Worm (Caenorhabditis elegans) whole organism, L1 larva: ENCODE data around the gene set-3.

Source experiments
- C16A3.4 ChIP-seq: fragments of 150-350 bp; optimal IDR thresholded peaks from 2 replicates; lab custom pipeline; 2014; ENCODE audit warnings: missing biosample characterization, missing genetic modification characterization
- C34B4.2 ChIP-seq: sonication (generic microtip); optimal IDR thresholded peaks from 2 replicates; lab custom pipeline; 2017; ENCODE audit warnings: mild to moderate bottlenecking, missing genetic modification characterization, missing compliant biosample characterization
- Y116A8C.19 ChIP-seq: sonication (generic microtip); optimal IDR thresholded peaks from 2 replicates; lab custom pipeline; 2016; ENCODE audit warnings: missing compliant biosample characterization, missing genetic modification characterization, borderline replicate concordance
- ama-1 ChIP-seq: fragments of 150-350 bp; optimal IDR thresholded peaks from 2 replicates; lab custom pipeline; 2014
- blmp-1 ChIP-seq: fragments of 150-350 bp; optimal IDR thresholded peaks from 2 replicates; lab custom pipeline; 2014; ENCODE audit warnings: missing biosample characterization, missing genetic modification characterization
- ceh-63 ChIP-seq: fragments of 200-800 bp; sonication (Bioruptor generic); optimal IDR thresholded peaks from 2 replicates; lab custom pipeline; 2018; ENCODE audit warnings: mild to moderate bottlenecking, missing genetic modification characterization, missing compliant biosample characterization
- ceh-8 ChIP-seq: fragments of 200-800 bp; sonication (Bioruptor generic); optimal IDR thresholded peaks from 2 replicates; lab custom pipeline; 2018; ENCODE audit warnings: mild to moderate bottlenecking, missing genetic modification characterization, moderate library complexity, missing compliant biosample characterization
- ceh-82 ChIP-seq, 3 experiments: fragments of 150-350 bp in 1 of 3; sonication (generic microtip) in 2 of 3; optimal IDR thresholded peaks; 2 replicates each; lab custom pipeline; 2014 to 2017; ENCODE audit warnings: missing biosample characterization in 3 of 3, missing genetic modification characterization in 3 of 3
- ceh-90 ChIP-seq: sonication (generic microtip); optimal IDR thresholded peaks from 2 replicates; lab custom pipeline; 2016; ENCODE audit warnings: missing genetic modification characterization, missing compliant biosample characterization
- dpl-1 ChIP-seq, 3 experiments: fragments of 150-350 bp in 2 of 3; sonication (generic microtip) in 1 of 3; optimal IDR thresholded peaks; 2 replicates each; lab custom pipeline; 2014 to 2017; ENCODE audit warnings: missing biosample characterization in 3 of 3, missing genetic modification characterization in 3 of 3, missing genetic modification reagents in 3 of 3
- dsc-1 ChIP-seq: sonication (generic microtip); optimal IDR thresholded peaks from 2 replicates; lab custom pipeline; 2016; ENCODE audit warnings: mild to moderate bottlenecking, missing genetic modification characterization, missing compliant biosample characterization
- egl-27 ChIP-seq, 2 experiments: fragments of 150-350 bp in 1 of 2; sonication (generic microtip); optimal IDR thresholded peaks; 3 replicates each; lab custom pipeline; 2017 to 2018; ENCODE audit warnings: missing biosample characterization in 2 of 2, missing genetic modification characterization in 2 of 2, missing genetic modification reagents in 2 of 2
- elt-3 ChIP-seq, 6 experiments: fragments of 150-350 bp in 1 of 6; sonication (generic microtip); optimal IDR thresholded peaks; 2 replicates each; lab custom pipeline; 2017 to 2018; ENCODE audit warnings: missing biosample characterization in 6 of 6, missing genetic modification characterization in 6 of 6, inconsistent platforms in 1 of 6
- hpl-2 ChIP-seq: fragments of 150-350 bp; optimal IDR thresholded peaks from 2 replicates; lab custom pipeline; 2014; ENCODE audit warnings: missing biosample characterization, missing genetic modification reagents, missing genetic modification characterization
- irx-1 ChIP-seq: sonication (generic microtip); optimal IDR thresholded peaks from 2 replicates; lab custom pipeline; 2016; ENCODE audit warnings: missing genetic modification characterization, missing compliant biosample characterization
- isw-1 ChIP-seq: fragments of 200-800 bp; sonication (Bioruptor generic); IDR thresholded peaks from 2 replicates; pipeline ENCODE4 v1.3.6; 2022; ENCODE audit warnings: missing genetic modification characterization, missing compliant biosample characterization
- jun-1 ChIP-seq: fragments of 150-350 bp; optimal IDR thresholded peaks from 2 replicates; lab custom pipeline; 2014; ENCODE audit warnings: missing biosample characterization, missing genetic modification reagents, missing genetic modification characterization
- lin-13 ChIP-seq: fragments of 150-350 bp; optimal IDR thresholded peaks from 2 replicates; lab custom pipeline; 2014; ENCODE audit warnings: missing biosample characterization, missing genetic modification reagents, missing genetic modification characterization
- lin-14 ChIP-seq: fragments of 200-800 bp; sonication (Bioruptor generic); optimal IDR thresholded peaks from 2 replicates; lab custom pipeline; 2018; ENCODE audit warnings: mild to moderate bottlenecking, missing genetic modification characterization, moderate library complexity, missing compliant biosample characterization
- lin-39 ChIP-seq: fragments of 150-350 bp; optimal IDR thresholded peaks from 2 replicates; lab custom pipeline; 2014; ENCODE audit warnings: missing biosample characterization, missing genetic modification reagents, missing genetic modification characterization
- lir-3 ChIP-seq: sonication (generic microtip); optimal IDR thresholded peaks from 2 replicates; lab custom pipeline; 2016; ENCODE audit warnings: mild to moderate bottlenecking, missing genetic modification characterization, moderate library complexity, missing compliant biosample characterization; ENCODE audit not compliant: poor library complexity
- mdl-1 ChIP-seq, 2 experiments: fragments of 150-350 bp; optimal IDR thresholded peaks; 2 replicates each; lab custom pipeline; 2014 to 2017; ENCODE audit warnings: missing biosample characterization in 2 of 2, missing genetic modification characterization in 2 of 2, inconsistent platforms in 1 of 2
- mef-2 ChIP-seq: fragments of 150-350 bp; optimal IDR thresholded peaks from 2 replicates; lab custom pipeline; 2014; ENCODE audit warnings: missing biosample characterization, missing genetic modification characterization
- mep-1 ChIP-seq: fragments of 150-350 bp; optimal IDR thresholded peaks from 2 replicates; lab custom pipeline; 2014; ENCODE audit warnings: missing biosample characterization, missing genetic modification characterization
- nhr-11 ChIP-seq: fragments of 150-350 bp; optimal IDR thresholded peaks from 2 replicates; lab custom pipeline; 2014; ENCODE audit warnings: missing biosample characterization, missing genetic modification characterization
- nhr-12 ChIP-seq: sonication (generic microtip); optimal IDR thresholded peaks from 2 replicates; lab custom pipeline; 2017; ENCODE audit warnings: missing biosample characterization, missing genetic modification characterization
- nhr-19 ChIP-seq: fragments of 200-800 bp; sonication (Bioruptor generic); conservative IDR thresholded peaks from 2 replicates; pipeline ENCODE4 v1.3.6; 2022; ENCODE audit warnings: missing genetic modification characterization, missing compliant biosample characterization
- nhr-20 ChIP-seq: sonication (generic microtip); optimal IDR thresholded peaks from 2 replicates; lab custom pipeline; 2016; ENCODE audit warnings: mild to moderate bottlenecking, missing genetic modification characterization, missing compliant biosample characterization
- nhr-237 ChIP-seq: fragments of 150-350 bp; optimal IDR thresholded peaks from 2 replicates; lab custom pipeline; 2014; ENCODE audit warnings: missing biosample characterization, missing genetic modification characterization
- nhr-28 ChIP-seq: fragments of 150-350 bp; optimal IDR thresholded peaks from 2 replicates; lab custom pipeline; 2014; ENCODE audit warnings: missing biosample characterization, missing genetic modification characterization
- nhr-84 ChIP-seq: sonication (generic microtip); optimal IDR thresholded peaks from 2 replicates; lab custom pipeline; 2017; ENCODE audit warnings: missing biosample characterization, missing genetic modification characterization
- nhr-85 ChIP-seq: sonication (generic microtip); peaks from one replicate; lab custom pipeline; 2016; ENCODE audit warnings: missing genetic modification characterization, inconsistent platforms, missing compliant biosample characterization
- nhr-90 ChIP-seq: sonication (generic microtip); optimal IDR thresholded peaks from 2 replicates; lab custom pipeline; 2016; ENCODE audit warnings: mild to moderate bottlenecking, missing genetic modification characterization, missing compliant biosample characterization; ENCODE audit not compliant: poor library complexity
- pag-3 ChIP-seq: sonication (generic microtip); optimal IDR thresholded peaks from 2 replicates; lab custom pipeline; 2017; ENCODE audit warnings: missing genetic modification characterization, mild to moderate bottlenecking, missing compliant biosample characterization, antibody characterized with exemption, borderline replicate concordance; ENCODE audit not compliant: insufficient read depth
- rnt-1 ChIP-seq: sonication (generic microtip); optimal IDR thresholded peaks from 2 replicates; lab custom pipeline; 2016; ENCODE audit warnings: mild to moderate bottlenecking, missing genetic modification characterization, moderate library complexity, missing compliant biosample characterization
- snu-23 ChIP-seq: sonication (generic microtip); optimal IDR thresholded peaks from 2 replicates; lab custom pipeline; 2016; ENCODE audit warnings: missing genetic modification characterization, missing compliant biosample characterization
- sptf-1 ChIP-seq: fragments of 150-350 bp; optimal IDR thresholded peaks from 2 replicates; lab custom pipeline; 2014; ENCODE audit warnings: missing biosample characterization, missing genetic modification characterization
- sup-37 ChIP-seq: fragments of 200-800 bp; sonication (Bioruptor generic); optimal IDR thresholded peaks from 2 replicates; lab custom pipeline; 2018; ENCODE audit warnings: mild to moderate bottlenecking, missing genetic modification characterization, missing compliant biosample characterization
- tbx-2 ChIP-seq: sonication (generic microtip); optimal IDR thresholded peaks from 2 replicates; lab custom pipeline; 2016; ENCODE audit warnings: missing genetic modification characterization, missing compliant biosample characterization
- tlp-1 ChIP-seq: fragments of 150-350 bp; optimal IDR thresholded peaks from 2 replicates; lab custom pipeline; 2014; ENCODE audit warnings: missing biosample characterization, missing genetic modification characterization
- unc-130 ChIP-seq: fragments of 150-350 bp; optimal IDR thresholded peaks from 2 replicates; lab custom pipeline; 2017; ENCODE audit warnings: missing biosample characterization, missing genetic modification characterization, inconsistent platforms
- unc-30 ChIP-seq: sonication (generic microtip); optimal IDR thresholded peaks from 2 replicates; lab custom pipeline; 2017; ENCODE audit warnings: missing biosample characterization, missing genetic modification characterization
- unc-62 ChIP-seq: fragments of 150-350 bp; optimal IDR thresholded peaks from 2 replicates; lab custom pipeline; 2014; ENCODE audit warnings: missing biosample characterization, missing genetic modification reagents, missing genetic modification characterization
- unc-86 ChIP-seq: sonication (generic microtip); optimal IDR thresholded peaks from 2 replicates; lab custom pipeline; 2016; ENCODE audit warnings: missing genetic modification characterization, missing compliant biosample characterization
- vab-15 ChIP-seq: sonication (generic microtip); optimal IDR thresholded peaks from 2 replicates; lab custom pipeline; 2017; ENCODE audit warnings: missing genotype, mild to moderate bottlenecking, missing genetic modification characterization, missing compliant biosample characterization
- zip-4 ChIP-seq: fragments of 200-800 bp; sonication (Bioruptor generic); optimal IDR thresholded peaks from 2 replicates; lab custom pipeline; 2018; ENCODE audit warnings: mild to moderate bottlenecking, missing genetic modification characterization, moderate library complexity, missing compliant biosample characterization
- ztf-11 ChIP-seq, 2 experiments: sonication (generic microtip); optimal IDR thresholded peaks; 2 replicates each; lab custom pipeline; 2016 to 2017; ENCODE audit warnings: missing genetic modification characterization in 2 of 2, missing biosample characterization in 1 of 2, missing compliant biosample characterization in 1 of 2

Gene set-3

ce11 chrIII:9667591-9668265 is 26.6 kb downstream of the set-3 start, which contains the start of gene C07A9.9 (continued):
- TF ChIP-seq unc-86 (peak; percentile 75), lin-14 (peak; percentile 96), nhr-11 (tag; lab: Kevin White, UChicago) (no peak), rnt-1 (tag; lab: Kevin White, UChicago) (peak; percentile 57), tlp-1 (tag; lab: Kevin White, UChicago) (no peak), zip-4 (no peak), elt-3 (tag; optimal IDR thresholded peaks at IDR 0.05; lab: Kevin White, UChicago) (peak in 2 of 6 experiments; percentile 8 to 31), tbx-2 (peak; percentile 62), dsc-1 (peak; percentile 53), ceh-63 (no peak), unc-30 (tag; lab: Kevin White, UChicago) (no peak), nhr-12 (tag; lab: Kevin White, UChicago) (no peak), unc-130 (tag; lab: Kevin White, UChicago) (no peak), ceh-90 (tag; lab: Kevin White, UChicago) (no peak), lin-13 (GFP tag; lab: Kevin White, UChicago) (no peak), nhr-84 (tag; lab: Kevin White, UChicago) (no peak), Y116A8C.19 (no peak), ceh-8 (GFP tag; lab: Kevin White, UChicago) (no peak), sptf-1 (no peak), vab-15 (tag; lab: Kevin White, UChicago) (no peak), blmp-1 (peak; percentile 41), mdl-1 (tag; optimal IDR thresholded peaks at IDR 0.05; lab: Kevin White, UChicago) (peak; percentile 36 to 61), C34B4.2 (tag; lab: Kevin White, UChicago) (no peak), ztf-11 (tag; optimal IDR thresholded peaks at IDR 0.05; lab: Kevin White, UChicago) (peak in 1 of 2 experiments; percentile 50), mep-1 (tag; lab: Kevin White, UChicago) (peak; percentile 31), nhr-19 (GFP tag; lab: Robert Waterston, UW) (peak; percentile 68), nhr-28 (tag; lab: Kevin White, UChicago) (no peak), ama-1 (no peak), sup-37 (GFP tag; lab: Kevin White, UChicago) (no peak), hpl-2 (no peak), irx-1 (tag; lab: Kevin White, UChicago) (peak; percentile 50), egl-27 (tag; optimal IDR thresholded peaks at IDR 0.05; lab: Kevin White, UChicago) (peak in 1 of 2 experiments; percentile 33), lin-39 (tag; lab: Kevin White, UChicago) (no peak), mef-2 (tag; lab: Kevin White, UChicago) (no peak), lir-3 (tag; lab: Kevin White, UChicago) (peak; percentile 15), pag-3 (no peak), dpl-1 (GFP tag; optimal IDR thresholded peaks at IDR 0.05; lab: Kevin White, UChicago) (peak in 2 of 3 experiments; percentile 13 to 51), nhr-20 (tag; lab: Kevin White, UChicago) (peak; percentile 79), jun-1 (tag; lab: Kevin White, UChicago) (peak; percentile 64), nhr-237 (no peak), nhr-85 (tag; lab: Kevin White, UChicago) (peak; percentile 86), unc-62 (GFP tag; lab: Kevin White, UChicago) (no peak), C16A3.4 (tag; lab: Kevin White, UChicago) (peak; percentile 42), isw-1 (GFP tag; lab: Robert Waterston, UW) (peak; percentile 44), nhr-90 (tag; lab: Kevin White, UChicago) (peak; percentile 51), snu-23 (GFP tag; lab: Kevin White, UChicago) (peak; percentile 65), ceh-82 (tag; optimal IDR thresholded peaks at IDR 0.05; lab: Kevin White, UChicago) (peak; percentile 6 to 84 (median 31))
- TF ChIP-seq, all 84 proteins: peak for 42
